Fruit fly (Drosophila melanogaster): ENCODE data around the gene Alr.
A peak's percentile ranks its signal among the peaks of the same experiment; 100 is the strongest.

Gene Alr

dm6 chrX:19744003-19744488 is 4.1 kb upstream of the Alr start, which contains the start of the genes CG18809, COX6B, CG33932 and Rpp20 (continued):
- TF ChIP-seq jumu (GFP tag; optimal IDR thresholded peaks at IDR 0.05) = peak; percentile 78
- peak; percentile 47 for TF ChIP-seq CG7372 (GFP tag; IDR thresholded peaks at IDR 0.05)
- TF ChIP-seq CG31441 (GFP tag; IDR thresholded peaks at IDR 0.05) = no peak; the same call in 1 of the 2 replicates
- TF ChIP-seq vnd (GFP tag; IDR thresholded peaks at IDR 0.05; ENCODE audit: partially characterized antibody) = peak; percentile 88
- peak; percentile 99 for TF ChIP-seq CG42726 (GFP tag; IDR thresholded peaks at IDR 0.05; ENCODE audit: partially characterized antibody)
- TF ChIP-seq CG11247 (GFP tag; IDR thresholded peaks at IDR 0.05) = peak; percentile 67
- peak; percentile 75 for TF ChIP-seq CG9876 (GFP tag; optimal IDR thresholded peaks at IDR 0.05)
- no peak for TF ChIP-seq Trl (optimal IDR thresholded peaks at IDR 0.05)
- peak; percentile 83 for TF ChIP-seq Trl (GFP tag; optimal IDR thresholded peaks at IDR 0.05)
- TF ChIP-seq Atf-2 (GFP tag; optimal IDR thresholded peaks at IDR 0.05) = peak; percentile 27
- TF ChIP-seq D (optimal IDR thresholded peaks at IDR 0.05) = no peak
- no peak for TF ChIP-seq D (GFP tag; optimal IDR thresholded peaks at IDR 0.05)
- TF ChIP-seq Dip3 (GFP tag; optimal IDR thresholded peaks at IDR 0.05) = peak; percentile 76
- no peak for TF ChIP-seq esg (GFP tag; conservative IDR thresholded peaks at IDR 0.05)
- TF ChIP-seq Sry-β (GFP tag; optimal IDR thresholded peaks at IDR 0.05) = peak; percentile 13
- TF ChIP-seq Mes4 (GFP tag; optimal IDR thresholded peaks at IDR 0.05) = peak; percentile 34
- peak; percentile 60 for TF ChIP-seq da (GFP tag; optimal IDR thresholded peaks at IDR 0.05)
- TF ChIP-seq CG2202 (tag; optimal IDR thresholded peaks at IDR 0.05) = peak; percentile 10
- TF ChIP-seq dpn (GFP tag; optimal IDR thresholded peaks at IDR 0.05) = peak; percentile 67 to 78
- TF ChIP-seq Hsf (GFP tag; optimal IDR thresholded peaks at IDR 0.05) = peak; percentile 73
- peak; percentile 71 for TF ChIP-seq nmo (GFP tag; optimal IDR thresholded peaks at IDR 0.05)
- TF ChIP-seq Neu2 (GFP tag; optimal IDR thresholded peaks at IDR 0.05; ENCODE audit: borderline replicate concordance) = peak; percentile 10
- peak; percentile 92 for TF ChIP-seq CG12659 (GFP tag; optimal IDR thresholded peaks at IDR 0.05)
- TF ChIP-seq CG2199 (GFP tag; IDR thresholded peaks at IDR 0.05) = 0 out of 3 replicates have a peak, but pooled peaks have one; percentile 24
- TF ChIP-seq dysf (GFP tag; IDR thresholded peaks at IDR 0.05) = peak; percentile 69; the same call in 2 of the 3 replicates
- TF ChIP-seq CG11696 (GFP tag; IDR thresholded peaks at IDR 0.05) = no peak
- TF ChIP-seq gcm (GFP tag; optimal IDR thresholded peaks at IDR 0.05) = no peak
- TF ChIP-seq dmrt11E (tag; optimal IDR thresholded peaks at IDR 0.05) = no peak
- peak; percentile 28 for TF ChIP-seq CG6683 (GFP tag; optimal IDR thresholded peaks at IDR 0.05)
- TF ChIP-seq CG12942 (GFP tag; optimal IDR thresholded peaks at IDR 0.05) = peak; percentile 68
- TF ChIP-seq cwo (GFP tag; optimal IDR thresholded peaks at IDR 0.05) = no peak
- TF ChIP-seq CG2875 (GFP tag; optimal IDR thresholded peaks at IDR 0.05) = no peak
- TF ChIP-seq CG12744 (GFP tag; optimal IDR thresholded peaks at IDR 0.05) = peak; percentile 62
- TF ChIP-seq CG10462 (GFP tag; optimal IDR thresholded peaks at IDR 0.05) = peak; percentile 9
- TF ChIP-seq Nf-YC (tag; optimal IDR thresholded peaks at IDR 0.05) = peak; percentile 44
- TF ChIP-seq CG18262 (tag; optimal IDR thresholded peaks at IDR 0.05) = no peak
- peak; percentile 28 for TF ChIP-seq Usf (GFP tag; optimal IDR thresholded peaks at IDR 0.05)
- no peak for TF ChIP-seq Poxn (GFP tag; IDR thresholded peaks at IDR 0.05)
- TF ChIP-seq toy (GFP tag; IDR thresholded peaks at IDR 0.05) = no peak
- TF ChIP-seq Mad (GFP tag; optimal IDR thresholded peaks at IDR 0.05) = peak; percentile 72
- TF ChIP-seq B-H2 (GFP tag; optimal IDR thresholded peaks at IDR 0.05) = peak; percentile 79
- TF ChIP-seq cato (GFP tag; optimal IDR thresholded peaks at IDR 0.05; ENCODE audit: borderline replicate concordance) = peak; percentile 0
- TF ChIP-seq CG8765 (GFP tag; IDR thresholded peaks at IDR 0.05) = peak; percentile 40; the same call in 1 of the 2 replicates
- peak; percentile 34 for TF ChIP-seq Dek (tag; optimal IDR thresholded peaks at IDR 0.05)
- TF ChIP-seq HmgD (GFP tag; optimal IDR thresholded peaks at IDR 0.05) = peak; percentile 93
- TF ChIP-seq dmrt99B (tag; optimal IDR thresholded peaks at IDR 0.05) = no peak
- peak; percentile 61 for TF ChIP-seq ranshi (GFP tag; IDR thresholded peaks at IDR 0.05)
- peak; percentile 95 for TF ChIP-seq CG13287 (GFP tag; IDR thresholded peaks at IDR 0.05; ENCODE audit: partially characterized antibody)
- TF ChIP-seq Oaz (GFP tag; IDR thresholded peaks at IDR 0.05) = no peak
- 0 out of 2 replicates have a peak, but pooled peaks have one; percentile 48 for TF ChIP-seq Drgx (GFP tag; IDR thresholded peaks at IDR 0.05)
- TF ChIP-seq CG4730 (GFP tag; IDR thresholded peaks at IDR 0.05) = 0 out of 2 replicates have a peak, but pooled peaks have one; percentile 11
